Fruit fly (Drosophila melanogaster) whole organism, embryonic: ENCODE results near the gene Cisd2.

Experiments used
- CG12104 ChIP-seq: fragments of 200-800 bp; sonication (Bioruptor generic); optimal IDR thresholded peaks from 3 replicates; lab custom pipeline; 2016; ENCODE audit warnings: missing biosample characterization, missing genetic modification characterization
- CG12155 ChIP-seq: fragments of 200-800 bp; sonication (Bioruptor generic); optimal IDR thresholded peaks from 3 replicates; lab custom pipeline; 2016; ENCODE audit warnings: missing biosample characterization, missing genetic modification characterization
- CG12744 ChIP-seq: fragments of 200-800 bp; sonication (Bioruptor generic); optimal IDR thresholded peaks from 2 replicates; lab custom pipeline; 2016; ENCODE audit warnings: missing biosample characterization, missing genetic modification characterization
- CG13123 ChIP-seq: fragments of 200-800 bp; sonication (Bioruptor generic); optimal IDR thresholded peaks from 2 replicates; lab custom pipeline; 2016; ENCODE audit warnings: missing biosample characterization, missing genetic modification characterization
- CG13424 ChIP-seq: fragments of 200-800 bp; sonication (Bioruptor generic); optimal IDR thresholded peaks from 2 replicates; lab custom pipeline; 2019; ENCODE audit warnings: missing biosample characterization, mild to moderate bottlenecking, missing genetic modification characterization, moderate library complexity
- CG14965 ChIP-seq: fragments of 200-800 bp; sonication (Bioruptor generic); optimal IDR thresholded peaks from 2 replicates; lab custom pipeline; 2016; ENCODE audit warnings: missing biosample characterization, missing genetic modification characterization, borderline replicate concordance
- CG16813 ChIP-seq: fragments of 200-800 bp; sonication (Bioruptor generic); IDR thresholded peaks from 3 replicates; pipeline ENCODE4 v1.3.6; 2022; ENCODE audit warnings: missing biosample characterization, missing genetic modification characterization; ENCODE audit not compliant: partially characterized antibody
- CG2116 ChIP-seq: fragments of 200-800 bp; sonication (Bioruptor generic); optimal IDR thresholded peaks from 3 replicates; lab custom pipeline; 2018; ENCODE audit warnings: missing biosample characterization, mild to moderate bottlenecking, missing genetic modification characterization
- CG2712 ChIP-seq: fragments of 200-800 bp; optimal IDR thresholded peaks from 3 replicates; lab custom pipeline; 2019; ENCODE audit warnings: missing biosample characterization, mild to moderate bottlenecking, missing genetic modification characterization, moderate library complexity
- CG31441 ChIP-seq: fragments of 200-800 bp; sonication (Bioruptor generic); IDR thresholded peaks from 2 replicates; pipeline ENCODE4 v1.3.6; 2022; ENCODE audit warnings: missing biosample characterization, missing genetic modification characterization
- CG6689 ChIP-seq: fragments of 200-800 bp; sonication (Bioruptor generic); IDR thresholded peaks from 2 replicates; pipeline ENCODE4 v1.3.6; 2022; ENCODE audit warnings: missing biosample characterization, missing genetic modification characterization
- CG7271 ChIP-seq: fragments of 200-800 bp; sonication (Bioruptor generic); optimal IDR thresholded peaks from 2 replicates; lab custom pipeline; 2018; ENCODE audit warnings: missing biosample characterization, mild to moderate bottlenecking, missing genetic modification characterization, moderate library complexity
- CG7357 ChIP-seq: fragments of 200-800 bp; sonication (Bioruptor generic); IDR thresholded peaks from 3 replicates; pipeline ENCODE4 v1.3.6; 2022; ENCODE audit warnings: missing biosample characterization, missing genetic modification characterization
- CG9215 ChIP-seq: fragments of 200-800 bp; sonication (Bioruptor generic); IDR thresholded peaks from 2 replicates; pipeline ENCODE4 v1.3.6; 2022; ENCODE audit warnings: missing biosample characterization, missing genetic modification characterization
- Dbx ChIP-seq: fragments of 200-800 bp; sonication (Bioruptor generic); IDR thresholded peaks from 3 replicates; pipeline ENCODE4 v1.3.6; 2022; ENCODE audit warnings: missing biosample characterization, missing genetic modification characterization
- Drgx ChIP-seq: fragments of 200-800 bp; sonication (Bioruptor generic); IDR thresholded peaks from 2 replicates; pipeline ENCODE4 v1.3.6; 2022; ENCODE audit warnings: missing biosample characterization, missing genetic modification characterization
- Ets65A ChIP-seq: fragments of 200-800 bp; sonication (Bioruptor generic); peaks from one replicate; lab custom pipeline; 2016; ENCODE audit warnings: missing biosample characterization, missing genetic modification characterization
- Fer2 ChIP-seq: fragments of 200-800 bp; sonication (Bioruptor generic); optimal IDR thresholded peaks from 2 replicates; lab custom pipeline; 2018; ENCODE audit warnings: missing biosample characterization, mild to moderate bottlenecking, missing genetic modification characterization, moderate library complexity
- HLH4C ChIP-seq: fragments of 200-800 bp; sonication (Bioruptor generic); IDR thresholded peaks from 3 replicates; pipeline ENCODE4 v1.3.6; 2022; ENCODE audit warnings: missing biosample characterization, missing genetic modification characterization; ENCODE audit not compliant: partially characterized antibody
- HLHmδ ChIP-seq: fragments of 200-800 bp; sonication (Bioruptor generic); optimal IDR thresholded peaks from 2 replicates; lab custom pipeline; 2018; ENCODE audit warnings: missing biosample characterization, mild to moderate bottlenecking, missing genetic modification characterization, moderate library complexity
- Kr ChIP-seq: fragments of 200-800 bp; sonication (Bioruptor generic); optimal IDR thresholded peaks from 2 replicates; lab custom pipeline; 2017; ENCODE audit warnings: missing biosample characterization, mild to moderate bottlenecking, missing genetic modification characterization
- Lhr ChIP-seq: fragments of 200-800 bp; sonication (Bioruptor generic); optimal IDR thresholded peaks from 3 replicates; lab custom pipeline; 2017; ENCODE audit warnings: mild to moderate bottlenecking, missing biosample characterization, missing genetic modification reagents, missing genetic modification characterization
- Med ChIP-seq: fragments of 200-800 bp; sonication (Bioruptor generic); peaks from one replicate; lab custom pipeline; 2016; ENCODE audit warnings: missing biosample characterization, missing genetic modification characterization, mild to moderate bottlenecking, inconsistent platforms, moderate library complexity
- Mrtf ChIP-seq: fragments of 200-800 bp; sonication (Bioruptor generic); IDR thresholded peaks from 3 replicates; pipeline ENCODE4 v1.3.6; 2022; ENCODE audit warnings: missing biosample characterization, missing genetic modification characterization
- Oaz ChIP-seq: fragments of 200-800 bp; sonication (Bioruptor generic); IDR thresholded peaks from 2 replicates; pipeline ENCODE4 v1.3.6; 2022; ENCODE audit warnings: missing biosample characterization, missing genetic modification characterization
- Ptx1 ChIP-seq: fragments of 200-800 bp; sonication (Bioruptor generic); IDR thresholded peaks from 2 replicates; pipeline ENCODE4 v1.3.6; 2022; ENCODE audit warnings: missing biosample characterization, missing genetic modification characterization
- TFAM ChIP-seq: fragments of 200-800 bp; sonication (Bioruptor generic); optimal IDR thresholded peaks from 2 replicates; lab custom pipeline; 2017; ENCODE audit warnings: missing biosample characterization, missing genetic modification characterization, inconsistent platforms
- Usf ChIP-seq: fragments of 200-800 bp; sonication (Bioruptor generic); optimal IDR thresholded peaks from 2 replicates; lab custom pipeline; 2017; ENCODE audit warnings: missing genotype, missing biosample characterization, missing genetic modification characterization
- bigmax ChIP-seq: fragments of 200-800 bp; sonication (Bioruptor generic); optimal IDR thresholded peaks from 2 replicates; lab custom pipeline; 2018; ENCODE audit warnings: missing biosample characterization, mild to moderate bottlenecking, missing genetic modification characterization
- bsh ChIP-seq, 2 experiments: fragments of 200-800 bp; sonication (Bioruptor generic); optimal IDR thresholded peaks; 2 replicates each; lab custom pipeline; 2017 to 2018; ENCODE audit warnings: mild to moderate bottlenecking in 2 of 2, missing biosample characterization in 2 of 2, missing genetic modification characterization in 2 of 2, moderate library complexity in 1 of 2
- chm ChIP-seq: fragments of 200-800 bp; sonication (Bioruptor generic); IDR thresholded peaks from 2 replicates; pipeline ENCODE4 v1.3.6; 2022; ENCODE audit warnings: missing biosample characterization, missing genetic modification characterization
- crp ChIP-seq, 2 experiments: fragments of 200-800 bp; sonication (Bioruptor generic); optimal IDR thresholded peaks; 2 replicates in 1 of 2; 3 replicates in 1 of 2; lab custom pipeline; 2017; ENCODE audit warnings: missing biosample characterization in 2 of 2, missing genetic modification characterization in 2 of 2, mild to moderate bottlenecking in 1 of 2, moderate library complexity in 1 of 2
- dimm ChIP-seq: fragments of 200-800 bp; sonication (Bioruptor generic); IDR thresholded peaks from 2 replicates; pipeline ENCODE4 v1.3.6; 2022; ENCODE audit warnings: missing biosample characterization, missing genetic modification characterization
- emc ChIP-seq: fragments of 200-800 bp; sonication (Bioruptor generic); optimal IDR thresholded peaks from 2 replicates; lab custom pipeline; 2016; ENCODE audit warnings: missing biosample characterization, missing genetic modification characterization
- gcm ChIP-seq: fragments of 200-800 bp; sonication (Bioruptor generic); optimal IDR thresholded peaks from 2 replicates; lab custom pipeline; 2019; ENCODE audit warnings: missing biosample characterization, mild to moderate bottlenecking, missing genetic modification characterization, moderate library complexity
- hth ChIP-seq: fragments of >200 bp; optimal IDR thresholded peaks from 2 replicates; lab custom pipeline; 2017; ENCODE audit warnings: inconsistent platforms
- knrl ChIP-seq: fragments of 200-800 bp; sonication (Bioruptor generic); IDR thresholded peaks from 3 replicates; pipeline ENCODE4 v1.3.6; 2022; ENCODE audit warnings: missing biosample characterization, missing genetic modification characterization; ENCODE audit not compliant: partially characterized antibody
- mirr ChIP-seq: fragments of 200-800 bp; sonication (Bioruptor generic); optimal IDR thresholded peaks from 3 replicates; lab custom pipeline; 2018; ENCODE audit warnings: missing biosample characterization, mild to moderate bottlenecking, missing genetic modification characterization
- nau ChIP-seq: fragments of 200-800 bp; sonication (Bioruptor generic); optimal IDR thresholded peaks from 3 replicates; lab custom pipeline; 2017; ENCODE audit warnings: missing biosample characterization, mild to moderate bottlenecking, missing genetic modification characterization, missing genetic modification reagents
- prd ChIP-seq, 3 experiments: fragments of >200 bp in 2 of 3; fragments of 200-800 bp in 1 of 3; sonication (Bioruptor generic) in 1 of 3; optimal IDR thresholded peaks in 2 of 3; IDR thresholded peaks in 1 of 3; 2 replicates in 2 of 3; 3 replicates in 1 of 3; pipeline versions ENCODE4 v1.3.6 to Lab custom; 2017 to 2022; ENCODE audit warnings: missing biosample characterization in 1 of 3, missing genetic modification characterization in 1 of 3
- stc ChIP-seq: fragments of 200-800 bp; sonication (Bioruptor generic); IDR thresholded peaks from 2 replicates; pipeline ENCODE4 v1.3.6; 2022; ENCODE audit warnings: missing biosample characterization, missing genetic modification characterization
- tll ChIP-seq, 2 experiments: fragments of 200-800 bp in 1 of 2; fragments of >200 bp in 1 of 2; sonication (Bioruptor generic) in 1 of 2; optimal IDR thresholded peaks; 2 replicates each; lab custom pipeline; 2017 to 2019; ENCODE audit warnings: missing biosample characterization in 2 of 2, missing genetic modification characterization in 2 of 2, mild to moderate bottlenecking in 1 of 2, moderate library complexity in 1 of 2
- wek ChIP-seq: fragments of 200-800 bp; sonication (Bioruptor generic); optimal IDR thresholded peaks from 3 replicates; lab custom pipeline; 2018; ENCODE audit warnings: missing biosample characterization, mild to moderate bottlenecking, missing genetic modification characterization, moderate library complexity
- zf30C ChIP-seq: fragments of 200-800 bp; sonication (Bioruptor generic); optimal IDR thresholded peaks from 3 replicates; lab custom pipeline; 2018; ENCODE audit warnings: missing biosample characterization, mild to moderate bottlenecking, missing genetic modification characterization

Gene Cisd2

DNA sequence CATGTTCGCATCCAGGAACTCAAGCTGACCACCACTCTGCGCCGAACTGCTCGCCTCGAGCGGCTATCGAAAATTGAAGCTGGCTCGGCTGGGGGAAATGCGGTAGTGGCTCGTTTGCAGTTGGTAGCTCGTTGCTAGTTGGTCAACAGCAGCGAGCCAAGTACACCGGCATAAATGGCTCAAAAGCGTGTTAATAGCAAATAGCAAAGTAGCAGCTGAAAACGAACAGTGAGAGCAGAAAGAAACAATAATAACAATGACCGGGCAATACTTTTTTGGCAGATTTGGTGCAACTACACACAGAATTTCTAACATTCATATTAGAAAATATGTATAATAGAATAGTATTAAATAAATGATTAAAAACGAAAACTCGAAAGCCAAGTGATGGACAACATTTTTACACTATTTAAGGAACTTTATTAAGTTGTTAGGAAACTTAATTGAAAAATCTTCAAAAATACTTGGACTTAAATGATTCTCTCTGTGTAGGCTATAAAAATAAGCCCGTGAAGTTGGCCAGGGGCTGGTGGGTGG is 4.5 kb upstream of the Cisd2 start, which contains the start of gene CG14507:
Gene CG14507, minus strand, starts transcription at position 51 of the 537 bp plus-strand sequence.
- no peak for TF ChIP-seq zf30C (GFP tag; lab: Kevin White, UChicago)
- TF ChIP-seq Drgx: peak; percentile 8; the same call in 1 of the 2 replicates
- TF ChIP-seq CG12104 (GFP tag; lab: Kevin White, UChicago): no peak
- TF ChIP-seq Oaz (GFP tag; lab: Robert Waterston, UW): no peak
- TF ChIP-seq TFAM: no peak
- TF ChIP-seq prd (optimal IDR thresholded peaks at IDR 0.05; lab: Kevin White, UChicago): no peak
- TF ChIP-seq prd (GFP tag; IDR thresholded peaks at IDR 0.05; lab: Robert Waterston, UW): no peak

DNA sequence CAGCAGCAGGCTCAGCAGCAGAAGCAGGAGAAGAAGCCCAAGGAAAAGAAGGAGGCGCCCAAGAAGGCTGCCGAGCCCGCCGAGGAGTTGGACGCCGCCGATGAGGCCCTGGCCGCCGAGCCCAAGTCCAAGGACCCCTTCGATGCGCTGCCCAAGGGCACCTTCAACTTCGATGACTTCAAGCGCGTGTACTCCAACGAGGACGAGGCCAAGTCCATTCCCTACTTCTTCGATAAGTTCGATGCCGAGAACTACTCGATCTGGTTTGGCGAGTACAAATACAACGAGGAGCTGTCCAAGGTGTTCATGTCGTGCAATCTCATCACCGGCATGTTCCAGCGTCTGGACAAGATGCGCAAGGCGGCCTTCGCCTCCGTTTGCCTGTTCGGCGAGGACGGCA is 2.1 kb downstream of the Cisd2 start:
- TF ChIP-seq HLHmδ (no peak), CG14965 (GFP tag; lab: Kevin White, UChicago) (no peak), HLH4C (GFP tag; lab: Robert Waterston, UW) (no peak), CG16813 (GFP tag; lab: Robert Waterston, UW) (0 out of 3 replicates have a peak, but pooled peaks have one; percentile 37), knrl (GFP tag; lab: Robert Waterston, UW) (0 out of 3 replicates have a peak, but pooled peaks have one; percentile 4), CG13123 (GFP tag; lab: Kevin White, UChicago) (no peak), Mrtf (no peak)
- TF ChIP-seq, all 482 proteins: peak for 2

DNA sequence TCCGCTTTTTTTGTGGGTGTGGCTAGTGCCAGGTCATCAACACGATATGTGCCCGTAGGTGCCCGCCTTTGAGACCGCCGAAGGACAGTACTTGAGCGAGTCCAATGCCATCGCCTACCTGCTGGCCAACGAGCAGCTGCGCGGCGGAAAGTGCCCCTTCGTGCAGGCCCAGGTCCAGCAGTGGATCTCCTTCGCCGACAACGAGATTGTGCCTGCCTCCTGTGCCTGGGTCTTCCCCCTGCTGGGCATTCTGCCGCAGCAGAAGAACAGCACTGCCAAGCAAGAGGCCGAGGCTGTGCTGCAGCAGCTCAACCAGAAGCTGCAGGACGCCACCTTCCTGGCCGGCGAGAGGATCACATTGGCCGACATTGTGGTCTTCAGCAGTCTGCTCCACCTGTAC is 2.6 kb downstream of the Cisd2 start:
- TF ChIP-seq Med (peak; percentile 71), nau (GFP tag; lab: Kevin White, UChicago) (no peak), Ets65A (GFP tag; lab: Kevin White, UChicago) (peak; percentile 91), chm (GFP tag; lab: Robert Waterston, UW) (peak; percentile 40; the same call in 1 of the 2 replicates), CG31441 (no peak), dimm (no peak), CG13424 (tag; lab: Kevin White, UChicago) (no peak), emc (GFP tag; lab: Kevin White, UChicago) (no peak)

DNA sequence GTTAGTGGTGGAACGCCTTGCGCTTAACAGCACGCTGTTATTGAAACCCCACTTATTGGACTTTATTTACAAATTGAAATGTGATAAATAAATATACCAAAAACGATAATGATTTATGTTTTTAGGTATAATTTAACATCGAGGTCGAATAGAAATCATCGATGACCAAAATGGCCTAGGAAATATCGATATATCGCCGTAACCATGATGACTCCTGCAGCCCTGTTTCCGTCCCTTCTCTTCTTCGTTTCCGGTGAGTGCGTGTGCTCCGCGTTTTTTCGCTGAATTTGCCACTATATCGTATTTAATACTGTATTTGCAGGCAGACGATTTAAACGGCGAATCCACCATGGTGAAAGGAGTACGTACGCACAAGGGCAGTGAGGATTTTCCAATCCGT is 3.3 kb downstream of the Cisd2 start, which contains the start of gene eEF1gamma:
Gene eEF1gamma, plus strand, starts transcription at position 225 of the 400 bp plus-strand sequence.
- TF ChIP-seq CG7357 (GFP tag; lab: Robert Waterston, UW) (peak; percentile 56; the same call in 2 of the 3 replicates), gcm (GFP tag; lab: Kevin White, UChicago) (peak; percentile 95), CG12155 (GFP tag; lab: Kevin White, UChicago) (peak; percentile 86), Kr (GFP tag; lab: Kevin White, UChicago) (peak; percentile 77), CG6689 (peak; percentile 92), Dbx (peak; percentile 96), Fer2 (tag; lab: Kevin White, UChicago) (peak; percentile 93), Ptx1 (GFP tag; lab: Robert Waterston, UW) (peak; percentile 91), CG9215 (GFP tag; lab: Robert Waterston, UW) (peak; percentile 76), CG2712 (tag; lab: Kevin White, UChicago) (peak; percentile 91), Usf (peak; percentile 88), Mrtf (peak; percentile 86), mirr (GFP tag; lab: Kevin White, UChicago) (peak; percentile 99), wek (GFP tag; lab: Kevin White, UChicago) (peak; percentile 95), CG7271 (tag; lab: Kevin White, UChicago) (peak; percentile 99), CG2116 (GFP tag; lab: Kevin White, UChicago) (peak; percentile 95), bsh (GFP tag; optimal IDR thresholded peaks at IDR 0.05; lab: Kevin White, UChicago) (peak; percentile 59 to 90), bigmax (GFP tag; lab: Kevin White, UChicago) (peak; percentile 78), CG12744 (GFP tag; lab: Kevin White, UChicago) (peak; percentile 95), crp (GFP tag; optimal IDR thresholded peaks at IDR 0.05; lab: Kevin White, UChicago) (peak in 1 of 2 experiments; percentile 71), Drgx (peak; percentile 70), stc (GFP tag; lab: Robert Waterston, UW) (peak; percentile 94), tll (GFP tag; optimal IDR thresholded peaks at IDR 0.05; lab: Kevin White, UChicago) (peak in 1 of 2 experiments; percentile 70), Lhr (peak; percentile 91), hth (lab: Kevin White, UChicago) (no peak)
